Worm (Caenorhabditis elegans) whole organism, early embryonic: Measurements from ENCODE around the gene F13E9.5.

Experiments
- F13C5.2 ChIP-seq: sonication (generic microtip); optimal IDR thresholded peaks from 2 replicates; lab custom pipeline; 2017; ENCODE audit warnings: mild to moderate bottlenecking, missing genetic modification characterization, inconsistent platforms, missing compliant biosample characterization
- aly-1 ChIP-seq: sonication (generic microtip); optimal IDR thresholded peaks from 2 replicates; lab custom pipeline; 2016; ENCODE audit warnings: missing genetic modification characterization, missing compliant biosample characterization
- ama-1 ChIP-seq: fragments of 150-350 bp; optimal IDR thresholded peaks from 2 replicates; lab custom pipeline; 2014
- ceh-36 ChIP-seq: sonication (generic microtip); optimal IDR thresholded peaks from 2 replicates; lab custom pipeline; 2016; ENCODE audit warnings: missing genetic modification characterization, inconsistent platforms, missing compliant biosample characterization
- flt-1 ChIP-seq: fragments of 200-800 bp; sonication (Bioruptor generic); IDR thresholded peaks from 2 replicates; pipeline ENCODE4 v1.3.6; 2022; ENCODE audit warnings: missing genetic modification characterization, missing compliant biosample characterization
- hmbx-1 ChIP-seq: sonication (generic microtip); optimal IDR thresholded peaks from 2 replicates; lab custom pipeline; 2016; ENCODE audit warnings: mild to moderate bottlenecking, missing genetic modification characterization, missing compliant biosample characterization
- hnd-1 ChIP-seq: sonication (generic microtip); optimal IDR thresholded peaks from 2 replicates; lab custom pipeline; 2016; ENCODE audit warnings: missing genetic modification characterization, missing compliant biosample characterization
- sea-1 ChIP-seq: fragments of 200-800 bp; sonication (Bioruptor generic); conservative IDR thresholded peaks from 2 replicates; pipeline ENCODE4 v1.3.6; 2022; ENCODE audit warnings: missing genetic modification characterization, missing compliant biosample characterization
- tbx-11 ChIP-seq: fragments of 200-800 bp; sonication (Bioruptor generic); IDR thresholded peaks from 2 replicates; pipeline ENCODE4 v1.3.6; 2022; ENCODE audit warnings: missing genetic modification characterization, missing compliant biosample characterization
- tbx-37 ChIP-seq: fragments of 200-800 bp; sonication (Bioruptor generic); conservative IDR thresholded peaks from 2 replicates; pipeline ENCODE4 v1.3.6; 2022; ENCODE audit warnings: missing genetic modification reagents, missing genetic modification characterization, missing compliant biosample characterization
- tra-4 ChIP-seq: sonication (generic microtip); optimal IDR thresholded peaks from 2 replicates; lab custom pipeline; 2017; ENCODE audit warnings: missing genetic modification characterization, missing compliant biosample characterization

ce11 chrIV:10854042-10854441 is 30.1 kb downstream of the F13E9.5 start:
- TF ChIP-seq hmbx-1 (tag; lab: Kevin White, UChicago) (no peak), ama-1 (no peak), F13C5.2 (tag; lab: Kevin White, UChicago) (no peak), ceh-36 (tag; lab: Kevin White, UChicago) (no peak), aly-1 (no peak), tbx-11 (GFP tag; lab: Robert Waterston, UW) (no peak), tbx-37 (GFP tag; lab: Robert Waterston, UW) (no peak), flt-1 (GFP tag; lab: Robert Waterston, UW) (no peak), tra-4 (tag; lab: Kevin White, UChicago) (no peak), hnd-1 (tag; lab: Kevin White, UChicago) (no peak), sea-1 (no peak)
